Fruit fly (Drosophila melanogaster) S2 (cell line): ENCODE data around the gene RASSF8.

Source experiments
- CG8478 ChIP-seq: fragments of >200 bp; optimal IDR thresholded peaks from 2 replicates; lab custom pipeline; 2018
- CTCF ChIP-seq, 2 experiments: fragments of >200 bp; optimal IDR thresholded peaks; 2 replicates each; lab custom pipeline; 2018

DNA sequence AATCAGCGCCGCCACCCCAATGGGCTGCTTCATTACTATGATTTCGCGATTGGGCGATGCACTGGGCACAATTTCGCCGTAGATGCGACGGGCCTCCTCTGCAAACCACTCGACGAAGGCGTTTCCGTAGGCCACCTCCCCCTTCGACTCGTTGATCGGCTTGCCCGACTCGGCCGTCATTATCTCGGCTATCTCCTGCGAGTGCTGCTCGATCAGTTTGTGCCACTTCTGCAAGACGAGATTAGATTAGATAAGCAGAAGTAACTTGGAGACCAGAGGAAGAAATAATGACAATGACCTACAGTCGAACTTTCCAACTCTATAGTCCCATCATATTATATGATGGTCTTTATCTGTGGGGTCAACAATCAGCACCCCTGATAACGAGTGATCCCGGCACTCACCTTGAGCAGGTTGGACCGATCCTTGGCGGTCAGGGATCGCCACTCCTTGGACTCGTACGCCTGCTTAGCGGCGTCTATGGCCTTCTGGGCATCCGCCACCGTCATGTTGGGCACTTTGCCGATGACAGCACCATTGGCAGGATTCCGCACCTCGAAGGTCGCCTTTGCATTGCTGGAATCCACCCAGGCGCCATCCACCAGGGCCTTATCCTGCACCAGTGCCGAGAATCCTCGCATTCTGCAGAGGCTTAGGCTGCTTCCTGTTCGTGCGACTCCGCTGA, 35.5 kb upstream of the RASSF8 start:
- no peak for TF ChIP-seq CTCF (optimal IDR thresholded peaks at IDR 0.05; lab: Kevin White, UChicago)
- no peak for TF ChIP-seq CG8478 (lab: Kevin White, UChicago)
